Worm (Caenorhabditis elegans): ENCODE data around the gene srv-34.

The srv-34 gene

DNA sequence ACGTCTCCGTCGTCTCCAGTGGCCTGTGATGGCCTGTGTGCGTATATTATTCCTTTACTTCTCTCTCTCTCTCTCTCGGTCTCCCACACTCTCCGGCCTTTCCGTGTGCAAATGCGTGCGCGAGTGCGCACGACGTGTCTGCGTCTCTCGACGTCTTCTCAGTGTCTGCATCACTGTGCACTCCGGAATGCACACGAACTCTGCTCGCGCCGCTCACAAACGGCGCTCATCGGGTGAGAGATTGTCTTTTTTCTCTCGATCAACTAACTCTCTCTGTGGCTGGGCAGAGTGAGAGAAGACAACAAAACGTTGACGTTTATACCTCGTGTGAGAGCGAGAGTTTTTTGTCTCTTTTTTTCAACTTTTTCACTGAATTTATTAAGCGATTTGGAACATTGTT is 18.6 kb downstream of the srv-34 start (continued):
- no peak; the same call in 1 of the 2 replicates for TF ChIP-seq zfp-3 (GFP tag; conservative IDR thresholded peaks at IDR 0.05)
- TF ChIP-seq nhr-76 (tag; optimal IDR thresholded peaks at IDR 0.05), result no peak
- TF ChIP-seq ces-1 (GFP tag; optimal IDR thresholded peaks at IDR 0.05), result no peak
- peak; percentile 6 for TF ChIP-seq lin-13 (GFP tag; optimal IDR thresholded peaks at IDR 0.05)
- no peak for TF ChIP-seq lim-7 (GFP tag; IDR thresholded peaks at IDR 0.05)
- peak; percentile 74 for TF ChIP-seq spr-1 (tag; optimal IDR thresholded peaks at IDR 0.05)
- TF ChIP-seq lir-3 (tag; optimal IDR thresholded peaks at IDR 0.05), result no peak
- peak; percentile 83 for TF ChIP-seq ceh-20 (GFP tag; IDR thresholded peaks at IDR 0.05)
- TF ChIP-seq Y48G9A.11 (GFP tag; IDR thresholded peaks at IDR 0.05), result no peak
- TF ChIP-seq nhr-42 (GFP tag; IDR thresholded peaks at IDR 0.05), result peak; percentile 57; the same call in 1 of the 2 replicates
- TF ChIP-seq unc-130 (GFP tag; optimal IDR thresholded peaks at IDR 0.05), result peak; percentile 32
- TF ChIP-seq dve-1 (tag; optimal IDR thresholded peaks at IDR 0.05; ENCODE audit: insufficient read depth), result peak; percentile 96
- no peak for TF ChIP-seq nhr-111 (GFP tag; optimal IDR thresholded peaks at IDR 0.05)
- TF ChIP-seq ama-1 (optimal IDR thresholded peaks at IDR 0.05), result no peak
- peak; percentile 45; the same call in 1 of the 2 replicates for TF ChIP-seq mxl-2 (GFP tag; conservative IDR thresholded peaks at IDR 0.05)
- TF ChIP-seq cey-2 (tag; optimal IDR thresholded peaks at IDR 0.05; ENCODE audit: borderline replicate concordance, insufficient read depth), result no peak
- TF ChIP-seq T26A8.4 (GFP tag; IDR thresholded peaks at IDR 0.05), result peak; percentile 72; the same call in 1 of the 2 replicates
- no peak for TF ChIP-seq ZK546.5 (tag; optimal IDR thresholded peaks at IDR 0.05)
- TF ChIP-seq lin-29 (GFP tag; IDR thresholded peaks at IDR 0.05), result 0 out of 2 replicates have a peak, but pooled peaks have one; percentile 45
- TF ChIP-seq lsy-2 (tag; optimal IDR thresholded peaks at IDR 0.05), result peak; percentile 64 to 85
- no peak for TF ChIP-seq madf-5 (GFP tag; IDR thresholded peaks at IDR 0.05)
- TF ChIP-seq dmd-9 (GFP tag; IDR thresholded peaks at IDR 0.05), result peak; percentile 74
- TF ChIP-seq lin-1 (GFP tag; IDR thresholded peaks at IDR 0.05), result peak; percentile 90
- TF ChIP-seq hlh-11 (tag; optimal IDR thresholded peaks at IDR 0.05), result peak; percentile 97
- peak; percentile 83; the same call in 1 of the 2 replicates for TF ChIP-seq saeg-2 (GFP tag; IDR thresholded peaks at IDR 0.05)
- peak; percentile 36; the same call in 1 of the 2 replicates for TF ChIP-seq Y75B8A.6 (GFP tag; IDR thresholded peaks at IDR 0.05)
- peak; percentile 73 for TF ChIP-seq madf-9 (GFP tag; conservative IDR thresholded peaks at IDR 0.05)
- TF ChIP-seq nhr-25 (tag; optimal IDR thresholded peaks at IDR 0.05; ENCODE audit: borderline replicate concordance, insufficient read depth), result peak; percentile 50
- no peak for TF ChIP-seq snpc-4 (tag; optimal IDR thresholded peaks at IDR 0.05)
- no peak for TF ChIP-seq ZK337.2 (GFP tag; IDR thresholded peaks at IDR 0.05)
- TF ChIP-seq Y105C5A.15 (GFP tag; IDR thresholded peaks at IDR 0.05), result no peak
- TF ChIP-seq tag-97 (GFP tag; IDR thresholded peaks at IDR 0.05), result no peak
- no peak for TF ChIP-seq lin-39 (tag; optimal IDR thresholded peaks at IDR 0.05)
- TF ChIP-seq aly-2 (tag; optimal IDR thresholded peaks at IDR 0.05), result no peak
- peak; percentile 70 for TF ChIP-seq vab-7 (GFP tag; IDR thresholded peaks at IDR 0.05)
- TF ChIP-seq ceh-62 (tag; optimal IDR thresholded peaks at IDR 0.05), result no peak
- TF ChIP-seq T20F7.1 (GFP tag; optimal IDR thresholded peaks at IDR 0.05), result no peak
- peak; percentile 55 for TF ChIP-seq ztf-7 (tag; optimal IDR thresholded peaks at IDR 0.05)
- no peak for TF ChIP-seq unc-39 (tag; optimal IDR thresholded peaks at IDR 0.05)
- no peak for TF ChIP-seq pqm-1 (tag; optimal IDR thresholded peaks at IDR 0.05)
- peak in 1 of 2 experiments; percentile 97 for TF ChIP-seq unc-62 (GFP tag; optimal IDR thresholded peaks at IDR 0.05 in 1 of 2)
- no peak for TF ChIP-seq unc-62 (tag; optimal IDR thresholded peaks at IDR 0.05)
- TF ChIP-seq dpl-1 (GFP tag; optimal IDR thresholded peaks at IDR 0.05), result peak; percentile 47
- TF ChIP-seq sdz-12 (GFP tag; optimal IDR thresholded peaks at IDR 0.05), result peak; percentile 47
- peak; percentile 80 for TF ChIP-seq pha-4 (GFP tag; IDR thresholded peaks at IDR 0.05)
- no peak for TF ChIP-seq pha-4 (tag; optimal IDR thresholded peaks at IDR 0.05)
- TF ChIP-seq nhr-102 (tag; optimal IDR thresholded peaks at IDR 0.05), result peak; percentile 75
- peak; percentile 48 for TF ChIP-seq gei-8 (GFP tag; optimal IDR thresholded peaks at IDR 0.05)
- TF ChIP-seq daf-19 (GFP tag; conservative IDR thresholded peaks at IDR 0.05), result no peak
- TF ChIP-seq daf-8 (GFP tag; IDR thresholded peaks at IDR 0.05), result no peak
- TF ChIP-seq hif-1 (tag; optimal IDR thresholded peaks at IDR 0.05), result peak in 1 of 2 experiments; percentile 80
